Fruit fly (Drosophila melanogaster) ovary, adult (tissue): ENCODE data around the gene TwdlW.

Source experiments
- CG17801 ChIP-seq: fragments of 200-800 bp; optimal IDR thresholded peaks from 2 replicates; lab custom pipeline; 2019; ENCODE audit warnings: missing biosample characterization, mild to moderate bottlenecking, missing genetic modification characterization, moderate library complexity; ENCODE audit not compliant: partially characterized antibody

The TwdlW gene

DNA sequence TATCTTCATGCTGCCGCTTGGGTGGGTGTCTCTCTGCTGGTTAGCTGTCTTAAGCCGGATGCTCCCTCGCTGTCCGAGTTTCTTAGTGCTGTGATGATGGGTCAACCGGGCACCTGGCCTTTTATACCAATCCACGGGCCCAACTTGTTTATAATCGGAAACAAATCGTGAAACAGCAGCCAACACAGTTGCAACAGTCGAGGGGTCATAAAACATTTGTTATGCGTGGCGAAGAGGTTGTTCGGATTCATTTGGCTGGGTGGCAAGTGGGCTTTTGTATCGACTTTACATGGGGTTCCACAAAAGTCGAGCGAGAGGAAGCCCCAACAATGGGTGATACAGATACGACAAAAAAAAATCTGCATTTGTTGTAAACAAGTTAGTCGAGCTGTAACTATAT lies at the start of gene TwdlW:
Gene TwdlW (minus strand): TSS at position 101 of the 400 bp plus-strand sequence.
- no peak for TF ChIP-seq CG17801 (GFP tag; lab: Kevin White, UChicago)

dm6 chr3R:17178140-17178539 lies 35.9 kb upstream of the TwdlW start:
- no peak for TF ChIP-seq CG17801 (GFP tag; lab: Kevin White, UChicago)

DNA sequence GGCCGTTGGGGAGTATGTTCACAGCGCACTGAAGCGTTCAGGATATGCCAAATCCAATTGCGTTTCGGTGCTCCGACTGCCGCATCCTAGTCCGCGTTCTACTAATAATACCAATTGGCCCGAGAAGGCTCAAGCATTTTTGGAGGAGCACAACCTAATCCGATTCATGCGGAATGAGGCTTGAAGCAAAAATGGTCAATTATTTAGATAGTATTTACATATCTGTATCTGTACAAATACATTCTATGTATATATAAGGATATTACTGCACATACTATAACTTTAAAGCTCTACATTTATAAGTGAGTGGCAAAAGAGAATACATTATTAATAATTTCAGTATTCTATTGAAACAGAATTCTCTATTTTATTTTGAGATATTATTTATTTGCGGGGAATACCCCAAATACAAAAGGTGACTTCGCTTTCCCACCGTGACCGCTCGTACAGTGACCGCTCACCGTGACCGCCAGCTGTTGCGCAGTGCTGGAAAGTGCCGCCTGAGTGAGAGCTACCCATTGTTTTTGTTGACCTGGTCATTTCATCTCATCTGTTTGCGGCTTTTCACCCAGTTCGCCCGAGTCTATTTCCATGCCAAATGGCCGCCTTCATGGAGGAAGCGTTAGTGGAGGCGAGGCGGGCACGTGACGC lies 9.3 kb upstream of the TwdlW start, which contains the start of gene CG5292:
Gene CG5292 (plus strand): TSS at position 486 of the 651 bp plus-strand sequence.
- TF ChIP-seq CG17801 (GFP tag; lab: Kevin White, UChicago), result peak; percentile 27

dm6 chr3R:17150287-17150686 lies 8.1 kb upstream of the TwdlW start, which contains the start of gene Smug:
Smug (plus strand) TSS chr3R:17150587.
- no peak for TF ChIP-seq CG17801 (GFP tag; lab: Kevin White, UChicago)

DNA sequence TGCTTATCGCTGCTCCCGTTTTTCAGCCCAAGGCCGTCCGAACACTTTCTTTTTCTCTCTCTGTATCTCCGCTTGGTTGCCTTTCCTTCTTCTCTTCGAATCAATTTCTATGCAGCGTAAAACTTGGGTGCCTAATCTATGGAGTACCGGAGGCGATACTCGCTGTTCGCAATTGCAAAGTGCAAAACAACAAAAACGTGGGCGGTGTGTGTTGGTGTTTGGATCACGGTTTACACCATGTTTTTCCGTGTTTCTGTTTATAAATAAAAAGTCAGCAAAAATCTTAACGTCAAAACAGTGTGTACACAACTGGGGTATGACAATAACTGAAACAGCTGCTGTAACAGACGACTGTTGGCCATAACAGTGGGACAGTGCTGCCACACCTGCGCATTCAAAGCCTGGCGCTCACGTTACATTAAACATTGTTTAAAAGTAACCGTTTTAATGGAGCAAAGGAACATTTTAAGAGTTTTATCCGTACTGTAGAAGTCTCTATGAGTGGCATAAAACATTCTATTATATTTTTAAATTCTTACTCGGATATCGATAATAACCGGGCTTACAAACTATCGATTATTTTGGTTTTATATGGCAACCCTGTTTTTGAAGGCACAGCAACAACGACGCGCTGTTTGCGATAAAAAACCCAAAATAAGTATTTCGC lies 7.0 kb upstream of the TwdlW start, which contains the start of the genes m-cup and Det:
Gene m-cup (minus strand): TSS at position 333 of the 667 bp plus-strand sequence.
Gene Det (plus strand): TSS at position 588 of the 667 bp plus-strand sequence.
- peak; percentile 44 for TF ChIP-seq CG17801 (GFP tag; lab: Kevin White, UChicago)

- no peak for TF ChIP-seq CG17801 (GFP tag; lab: Kevin White, UChicago)
Observed at dm6 chr3R:17147647-17148244, 5.5 kb upstream of the TwdlW start.

dm6 chr3R:17138699-17139098 lies 3.5 kb downstream of the TwdlW start, which contains the start of gene CG5265:
CG5265 (plus strand) TSS chr3R:17138999.
- no peak for TF ChIP-seq CG17801 (GFP tag; lab: Kevin White, UChicago)

- TF ChIP-seq CG17801 (GFP tag; lab: Kevin White, UChicago), result no peak
Observed at dm6 chr3R:17137593-17137992, 4.6 kb downstream of the TwdlW start, which contains the start of gene CG5255. CG5255 (plus strand) TSS chr3R:17137893.

- TF ChIP-seq CG17801 (GFP tag; lab: Kevin White, UChicago), result no peak
Observed at dm6 chr3R:17135747-17136146, 6.5 kb downstream of the TwdlW start, which contains the start of gene CG5246. CG5246 (plus strand) TSS chr3R:17136111.

DNA sequence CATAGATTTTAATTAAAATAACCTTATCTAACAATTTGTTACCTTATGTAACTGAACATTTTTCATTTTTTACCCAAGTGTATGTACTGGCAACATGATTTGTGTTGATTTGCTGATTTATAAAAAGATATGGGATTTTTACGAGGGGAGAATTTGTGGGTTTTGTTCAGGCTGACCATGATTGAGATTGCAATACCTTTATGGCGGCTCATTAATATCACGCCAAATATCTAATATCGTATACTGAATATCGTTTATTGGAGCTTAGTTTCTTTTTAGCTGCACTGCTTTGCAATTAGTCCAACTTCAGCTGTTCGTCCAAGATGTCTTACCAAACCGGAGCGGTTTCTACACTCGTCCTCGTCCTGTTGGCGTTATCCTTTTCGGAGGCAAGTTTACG lies 8.3 kb downstream of the TwdlW start, which contains the start of gene CG31267:
Gene CG31267 (plus strand): TSS at position 301 of the 400 bp plus-strand sequence.
- TF ChIP-seq CG17801 (GFP tag; lab: Kevin White, UChicago), result no peak

dm6 chr3R:17132098-17132712 lies 10.0 kb downstream of the TwdlW start, which contains the start of the genes CG4053 and CG31266:
CG4053 (minus strand) TSS chr3R:17132198.
CG31266 (plus strand) TSS chr3R:17132662.
- no peak for TF ChIP-seq CG17801 (GFP tag; lab: Kevin White, UChicago)

- TF ChIP-seq CG17801 (GFP tag; lab: Kevin White, UChicago), result no peak
Observed at dm6 chr3R:17130326-17130725, 11.9 kb downstream of the TwdlW start, which contains the start of gene CG17475. CG17475 (minus strand) TSS chr3R:17130426.

- no peak for TF ChIP-seq CG17801 (GFP tag; lab: Kevin White, UChicago)
Observed at dm6 chr3R:17127912-17128311, 14.3 kb downstream of the TwdlW start, which contains the start of gene CG31265. CG31265 (plus strand) TSS chr3R:17128212.

DNA sequence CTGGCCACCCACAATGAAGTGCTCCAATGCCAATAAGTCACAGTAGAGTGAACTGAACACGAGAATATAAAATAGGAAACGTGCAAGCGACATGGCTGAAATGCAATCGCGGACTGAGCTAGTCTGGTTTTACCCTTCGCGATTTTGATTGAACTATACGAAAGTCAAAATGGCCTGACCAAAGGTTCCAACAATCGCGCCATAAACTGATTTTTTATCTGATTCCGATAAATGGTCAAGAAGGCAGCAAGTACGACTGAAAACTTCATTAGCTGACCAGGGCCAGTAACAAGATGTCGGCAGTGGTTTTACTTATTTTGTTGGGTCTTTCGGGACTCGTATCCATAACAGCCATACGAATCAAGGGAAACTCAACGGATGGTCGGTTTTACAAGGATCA lies 15.4 kb downstream of the TwdlW start, which contains the start of the genes CG17477 and CG31269:
Gene CG17477 (minus strand): TSS at position 101 of the 400 bp plus-strand sequence.
Gene CG31269 (plus strand): TSS at position 289 of the 400 bp plus-strand sequence.
- TF ChIP-seq CG17801 (GFP tag; lab: Kevin White, UChicago), result no peak
